Fruit fly (Drosophila melanogaster): Measurements from ENCODE around the gene CG2116.

CG2116 gene

DNA sequence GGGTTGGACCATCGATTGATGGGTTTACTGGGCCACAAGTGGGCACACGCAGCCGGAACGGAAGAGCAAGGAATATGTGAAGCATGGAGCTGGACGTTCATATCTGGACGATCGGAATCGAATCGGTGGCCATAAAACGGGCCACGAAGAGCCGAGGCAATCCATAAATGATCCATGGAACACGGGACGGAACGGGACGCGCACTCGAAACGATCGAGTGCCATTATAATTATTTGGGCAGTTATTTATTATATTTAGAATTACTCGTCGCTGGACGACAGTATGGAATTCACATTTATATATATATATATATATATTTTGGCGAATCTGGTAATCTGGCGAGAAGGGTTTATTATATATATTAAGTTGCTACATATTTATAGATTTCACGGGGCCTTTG is 21.7 kb upstream of the CG2116 start:
- TF ChIP-seq CG8478 (optimal IDR thresholded peaks at IDR 0.05): no peak
- no peak for TF ChIP-seq CTCF (optimal IDR thresholded peaks at IDR 0.05)

DNA sequence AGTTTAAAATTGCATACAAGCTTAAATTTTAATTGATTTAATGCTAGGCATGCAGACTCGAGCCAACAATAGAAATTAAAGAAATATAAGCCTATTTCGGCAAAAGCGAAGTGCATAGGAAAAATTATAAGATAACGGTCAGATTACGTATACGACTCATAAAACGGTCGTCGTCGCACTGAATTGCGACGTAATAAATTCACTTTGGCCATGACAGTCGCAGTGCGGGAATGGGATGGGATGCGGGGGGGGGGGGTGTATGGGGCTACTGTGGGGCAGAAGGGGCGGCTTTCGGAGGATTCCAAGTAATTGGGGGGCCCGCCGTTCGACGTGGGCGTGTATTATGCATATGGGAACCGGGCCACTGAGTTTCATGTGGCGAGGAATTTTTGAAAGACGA is 18.6 kb upstream of the CG2116 start:
- no peak for TF ChIP-seq CG8478 (optimal IDR thresholded peaks at IDR 0.05)
- TF ChIP-seq CTCF (optimal IDR thresholded peaks at IDR 0.05): no peak

DNA sequence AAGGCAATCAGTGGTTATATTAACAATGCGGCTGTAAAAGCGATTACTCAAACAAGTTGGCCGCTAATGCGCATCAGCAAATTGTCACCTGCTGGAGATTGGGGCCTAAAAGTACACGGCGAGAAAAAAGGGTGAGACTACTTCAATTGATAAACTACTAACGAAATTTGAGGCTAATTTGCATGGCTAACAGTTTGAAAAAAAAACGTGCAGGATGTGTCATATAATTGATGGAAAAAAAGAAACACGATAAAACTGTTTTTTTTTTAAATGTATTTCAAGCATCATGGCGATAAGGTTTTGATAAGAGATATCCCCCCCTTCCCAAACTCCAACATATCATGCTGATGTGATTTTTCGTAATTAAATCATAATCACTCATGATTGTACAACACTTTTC is 16.9 kb upstream of the CG2116 start:
- no peak for TF ChIP-seq CTCF (optimal IDR thresholded peaks at IDR 0.05)
- TF ChIP-seq CG8478 (optimal IDR thresholded peaks at IDR 0.05): no peak

DNA sequence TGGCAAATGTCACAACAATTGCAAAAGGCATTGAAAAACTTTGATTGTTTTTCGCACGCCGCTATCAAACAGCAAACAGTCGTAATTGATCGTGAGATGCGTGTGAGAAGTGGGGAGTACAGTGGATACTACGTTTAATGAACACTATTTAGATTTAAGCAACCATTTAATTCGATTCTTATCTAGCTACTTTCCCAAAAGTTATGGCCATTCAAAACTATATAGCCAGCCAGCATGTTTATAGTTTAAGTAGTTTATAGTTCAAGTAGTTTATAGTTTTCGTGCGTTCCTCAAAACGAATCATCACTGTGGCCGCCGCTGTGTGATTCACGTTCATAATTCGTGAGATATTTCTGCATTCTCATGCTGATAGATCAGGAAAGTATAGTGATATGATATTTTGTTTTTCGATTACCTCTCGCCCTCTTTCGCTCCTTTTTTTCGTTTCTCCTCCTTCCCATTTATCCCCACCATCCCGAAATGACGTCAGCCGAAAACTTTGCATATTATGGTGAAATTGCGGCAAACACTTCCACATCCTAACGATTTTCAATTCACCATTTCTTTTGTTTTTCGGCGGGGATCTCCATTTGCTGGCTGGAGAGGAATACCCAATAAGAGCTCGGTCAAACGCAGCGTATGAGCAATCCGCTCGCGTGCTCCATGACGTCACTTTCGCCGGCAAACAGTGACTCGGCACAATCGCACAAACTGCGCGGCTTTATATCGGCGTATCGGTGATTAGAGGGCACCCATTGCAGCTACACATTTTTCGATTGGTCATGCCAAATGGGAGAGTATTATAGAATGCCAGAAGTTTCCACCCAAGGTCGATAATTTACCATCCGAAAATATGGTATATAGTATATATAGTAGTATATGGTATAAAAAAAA is 16.0 kb upstream of the CG2116 start:
- no peak for TF ChIP-seq CTCF (optimal IDR thresholded peaks at IDR 0.05)
- TF ChIP-seq CG8478 (optimal IDR thresholded peaks at IDR 0.05): no peak

DNA sequence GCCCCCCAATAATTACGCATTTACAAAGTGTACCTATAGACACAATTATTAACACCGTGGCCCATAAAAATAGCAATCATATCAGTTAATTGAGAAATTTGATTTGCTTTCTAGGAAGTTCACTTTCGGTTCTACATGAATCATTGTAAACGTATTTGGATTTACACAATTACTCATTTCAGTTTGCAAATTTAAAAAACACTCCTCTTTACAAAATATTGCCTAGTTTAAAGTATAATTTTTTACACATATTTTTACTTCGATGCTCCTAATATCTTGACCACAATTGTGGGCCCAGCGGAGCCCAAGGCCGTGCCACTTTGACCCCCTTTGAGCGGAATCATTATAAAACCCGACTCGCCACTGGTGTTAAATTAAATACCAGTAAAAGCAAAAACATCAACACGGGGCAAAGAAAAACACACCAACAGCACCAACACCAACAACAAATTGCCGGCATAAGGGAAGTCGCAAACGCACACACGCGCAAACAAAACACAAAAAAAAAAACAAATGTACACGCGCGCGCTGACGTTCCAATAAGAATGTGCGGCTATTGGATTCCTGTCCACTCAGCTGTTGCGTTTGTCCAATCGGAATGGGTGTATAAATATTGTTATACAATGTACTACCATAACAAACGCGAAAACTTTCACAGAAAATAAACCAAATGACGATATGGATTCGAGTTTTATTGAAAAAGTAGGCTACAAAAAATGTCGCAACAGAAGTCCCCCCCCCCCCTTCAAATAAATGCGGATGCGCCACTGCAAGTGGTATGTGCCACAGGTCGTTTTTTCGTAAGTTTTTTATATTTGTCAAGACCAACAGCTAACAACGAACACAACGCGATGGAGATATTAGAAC is 14.9 kb upstream of the CG2116 start:
- TF ChIP-seq CG8478 (optimal IDR thresholded peaks at IDR 0.05): no peak
- no peak for TF ChIP-seq CTCF (optimal IDR thresholded peaks at IDR 0.05)

DNA sequence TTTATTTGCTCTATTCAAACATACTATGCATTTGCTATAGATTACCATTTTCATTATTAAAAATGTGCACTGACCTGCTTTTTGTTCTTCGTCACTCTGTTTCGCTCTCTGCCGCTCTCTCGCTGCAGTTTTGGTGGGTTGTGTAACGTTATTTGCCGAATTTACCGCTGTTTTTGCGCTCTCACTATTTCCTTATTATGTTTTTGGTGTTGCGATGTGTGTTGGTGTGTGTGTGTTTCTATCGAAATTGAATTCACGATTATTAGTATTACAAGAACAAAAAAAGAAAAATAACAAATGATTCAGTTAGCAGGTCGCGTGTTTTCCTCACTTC is 14.3 kb upstream of the CG2116 start:
- TF ChIP-seq CG8478 (optimal IDR thresholded peaks at IDR 0.05) (no peak), CTCF (optimal IDR thresholded peaks at IDR 0.05) (no peak)

DNA sequence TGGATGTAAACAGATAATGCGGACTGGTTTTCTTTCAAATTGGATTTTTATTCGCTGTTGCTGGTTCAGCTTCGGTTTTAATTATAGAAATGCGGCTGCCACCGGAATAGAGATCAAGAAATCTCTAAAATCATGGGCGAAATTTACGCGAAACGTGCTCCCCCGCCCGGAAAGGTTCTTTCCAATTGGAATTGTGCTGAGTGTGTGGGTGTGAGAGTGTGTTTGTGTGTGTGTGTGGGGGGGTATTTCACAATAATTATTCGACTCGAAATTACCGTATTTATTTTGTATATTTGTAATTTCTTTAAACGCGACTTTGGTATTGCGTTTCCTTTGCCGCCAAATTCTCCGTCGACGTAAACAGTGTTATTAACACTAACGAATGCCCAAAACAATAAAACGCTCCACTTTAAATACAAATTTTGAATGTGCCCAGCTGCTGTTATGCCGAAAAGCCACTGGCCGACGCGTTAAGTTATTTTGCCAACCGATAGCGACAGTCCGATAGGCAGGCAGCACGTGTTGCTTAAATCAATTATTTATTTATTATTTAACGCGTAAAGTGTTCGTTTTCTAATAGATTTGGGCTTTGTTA is 13.8 kb upstream of the CG2116 start, which contains the start of gene Gclc:
Gene Gclc (minus strand): TSS at position 431 of the 595 bp plus-strand sequence.
- TF ChIP-seq CTCF (optimal IDR thresholded peaks at IDR 0.05) (no peak), CG8478 (optimal IDR thresholded peaks at IDR 0.05) (no peak)

DNA sequence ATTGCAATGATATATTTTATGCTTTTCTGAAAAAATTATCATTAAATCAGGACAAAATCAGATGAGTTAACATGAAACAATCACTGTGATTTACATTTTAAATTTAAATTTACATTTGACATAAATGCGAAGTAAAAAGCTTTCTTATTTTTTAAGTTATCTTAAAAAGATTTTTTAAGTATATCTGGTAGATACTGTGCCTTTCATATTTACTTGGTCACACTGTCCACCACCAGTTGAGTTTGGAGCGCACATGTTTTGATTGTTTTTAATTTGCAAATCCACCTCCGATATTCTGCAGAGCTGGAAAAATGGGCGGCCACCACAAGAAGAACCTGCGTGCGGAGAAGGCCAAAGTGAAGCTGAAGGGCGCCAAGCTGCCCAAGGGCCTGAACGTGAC is 12.8 kb upstream of the CG2116 start, which contains the start of gene CG1575:
Gene CG1575 (plus strand): TSS at position 200 of the 400 bp plus-strand sequence.
- TF ChIP-seq CTCF (optimal IDR thresholded peaks at IDR 0.05) (no peak), CG8478 (optimal IDR thresholded peaks at IDR 0.05) (no peak)

DNA sequence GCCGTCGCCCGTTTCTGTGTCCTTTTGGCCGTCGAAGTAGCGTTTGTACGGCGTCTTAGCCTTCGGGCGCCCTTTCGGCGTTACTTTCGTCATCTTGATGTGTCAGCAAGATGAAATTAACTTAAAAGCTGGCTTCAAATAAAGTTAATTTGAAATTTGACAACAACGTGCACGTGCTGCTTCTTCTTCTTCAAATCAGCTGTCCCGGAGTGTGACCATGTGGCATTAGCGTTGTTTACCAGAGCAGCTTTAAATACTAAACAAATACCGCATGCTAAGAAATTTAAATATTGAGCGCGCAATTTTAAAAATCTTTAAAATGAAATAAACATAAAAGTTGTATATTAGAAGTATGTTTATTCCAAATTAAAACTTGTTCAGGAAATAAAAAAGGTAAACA is 8.7 kb upstream of the CG2116 start, which contains the start of gene CG2260:
Gene CG2260 (minus strand): TSS at position 209 of the 400 bp plus-strand sequence.
- TF ChIP-seq CTCF (optimal IDR thresholded peaks at IDR 0.05) (no peak), CG8478 (optimal IDR thresholded peaks at IDR 0.05) (no peak)

DNA sequence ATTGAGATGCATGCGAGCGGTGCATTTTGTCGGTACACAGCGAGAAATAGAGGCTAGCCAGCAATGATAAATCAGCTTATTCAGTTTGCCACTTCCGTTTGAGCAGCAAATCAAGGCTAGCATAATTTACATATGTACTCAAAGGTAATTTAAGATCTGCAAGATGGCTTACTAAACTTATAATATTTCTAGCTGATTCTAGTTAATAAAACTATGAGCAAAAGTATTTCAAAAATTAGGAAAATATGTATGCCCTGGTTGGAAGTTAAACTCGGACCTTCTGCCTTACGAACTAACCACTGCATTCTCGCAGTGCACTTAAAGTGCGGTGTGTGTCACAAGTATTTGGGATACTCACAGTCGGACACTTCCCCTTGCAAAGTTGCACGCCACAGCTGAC is 6.8 kb upstream of the CG2116 start:
- TF ChIP-seq CG8478 (optimal IDR thresholded peaks at IDR 0.05): no peak
- TF ChIP-seq CTCF (optimal IDR thresholded peaks at IDR 0.05): no peak

DNA sequence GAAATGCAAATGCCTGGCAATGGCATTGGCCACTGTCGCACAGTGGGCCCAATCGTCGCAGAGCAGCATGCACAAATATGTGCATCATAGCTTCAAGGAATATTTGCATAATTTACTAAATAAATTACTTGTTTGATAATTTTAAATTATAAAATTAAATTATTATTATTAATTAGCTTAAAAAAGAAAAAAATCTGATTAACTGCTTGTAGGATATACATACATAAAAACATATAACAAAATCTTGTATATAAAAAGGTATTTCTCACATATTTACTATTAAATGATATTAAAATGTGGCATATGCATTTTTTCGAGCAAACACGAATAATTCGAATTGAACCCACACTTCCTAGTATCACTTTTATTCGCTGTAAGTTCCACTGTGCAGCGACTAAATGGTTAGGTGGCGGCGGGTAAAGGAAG is 4.4 kb upstream of the CG2116 start:
- TF ChIP-seq CTCF (optimal IDR thresholded peaks at IDR 0.05) (no peak), CG8478 (optimal IDR thresholded peaks at IDR 0.05) (no peak)

DNA sequence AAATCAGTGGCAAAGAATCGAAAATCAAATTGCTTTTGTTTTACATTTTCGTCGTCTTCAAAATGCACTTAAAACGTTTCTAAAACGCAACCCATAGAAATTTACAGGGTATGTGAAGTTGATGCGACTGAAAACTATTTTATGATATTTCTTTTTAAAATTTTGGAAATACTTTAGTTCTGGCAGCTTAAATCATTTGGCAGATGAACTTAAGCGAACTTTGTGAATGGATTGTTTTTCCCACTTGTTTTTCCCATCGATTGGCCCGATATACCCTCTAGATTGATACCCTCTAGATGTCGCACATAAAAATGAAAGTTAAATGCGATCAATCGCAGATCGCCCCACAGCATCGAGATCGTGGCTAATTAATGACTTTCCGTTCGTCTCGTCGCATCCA is 3.5 kb upstream of the CG2116 start:
- TF ChIP-seq CTCF (optimal IDR thresholded peaks at IDR 0.05) (no peak), CG8478 (optimal IDR thresholded peaks at IDR 0.05) (no peak)

DNA sequence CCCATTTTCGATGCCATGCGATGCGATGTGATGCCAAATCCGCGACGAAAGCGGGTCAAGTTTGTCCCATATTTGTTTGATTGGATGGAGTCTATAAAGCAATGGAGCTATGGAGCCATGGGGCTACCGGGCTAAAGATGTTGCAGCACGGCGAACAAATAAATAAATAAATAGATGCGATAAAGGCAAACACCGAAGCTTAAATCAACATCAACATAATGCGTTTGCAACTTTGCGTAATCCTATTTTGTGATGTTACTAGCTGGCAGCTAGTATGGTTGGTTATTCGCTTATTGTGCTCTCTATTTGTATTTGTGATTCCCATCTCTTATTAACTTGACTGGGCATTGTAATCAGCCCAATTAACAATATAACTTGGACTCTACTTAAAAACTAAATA is 1.5 kb upstream of the CG2116 start:
- no peak for TF ChIP-seq CG8478 (optimal IDR thresholded peaks at IDR 0.05)
- TF ChIP-seq CTCF (optimal IDR thresholded peaks at IDR 0.05): no peak

DNA sequence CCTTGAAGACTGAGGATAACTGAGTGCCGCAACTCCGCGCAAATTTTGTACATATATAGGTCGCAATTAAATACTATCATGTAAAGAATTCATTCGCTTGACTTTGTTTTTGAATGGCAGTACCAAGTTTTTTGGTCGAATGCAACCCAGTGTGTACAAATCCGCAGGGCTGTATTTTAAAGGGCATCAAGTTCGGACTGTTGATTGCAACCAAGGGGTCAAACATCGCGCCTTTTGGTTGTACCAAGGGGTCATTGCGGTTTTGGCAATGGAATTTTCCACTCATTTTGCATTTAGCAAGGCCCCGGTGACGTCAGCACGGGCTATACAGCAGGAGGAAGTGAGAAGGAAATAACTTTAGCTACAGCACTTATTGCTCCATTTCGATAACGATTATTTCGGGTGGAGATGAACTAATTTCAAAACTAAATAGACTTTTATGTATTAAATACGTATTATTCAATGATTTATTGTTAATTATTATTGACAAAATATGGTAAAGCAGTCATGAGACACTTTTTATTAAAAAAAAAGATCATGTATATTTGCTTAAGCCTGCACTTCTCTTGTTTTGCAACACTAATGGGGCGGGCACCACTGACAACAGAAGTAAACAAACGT is 2.2 kb downstream of the CG2116 start, which contains the start of gene CG10958:
Gene CG10958 (plus strand): TSS at position 593 of the 621 bp plus-strand sequence.
- TF ChIP-seq CG8478 (optimal IDR thresholded peaks at IDR 0.05) (no peak), CTCF (optimal IDR thresholded peaks at IDR 0.05) (no peak)

DNA sequence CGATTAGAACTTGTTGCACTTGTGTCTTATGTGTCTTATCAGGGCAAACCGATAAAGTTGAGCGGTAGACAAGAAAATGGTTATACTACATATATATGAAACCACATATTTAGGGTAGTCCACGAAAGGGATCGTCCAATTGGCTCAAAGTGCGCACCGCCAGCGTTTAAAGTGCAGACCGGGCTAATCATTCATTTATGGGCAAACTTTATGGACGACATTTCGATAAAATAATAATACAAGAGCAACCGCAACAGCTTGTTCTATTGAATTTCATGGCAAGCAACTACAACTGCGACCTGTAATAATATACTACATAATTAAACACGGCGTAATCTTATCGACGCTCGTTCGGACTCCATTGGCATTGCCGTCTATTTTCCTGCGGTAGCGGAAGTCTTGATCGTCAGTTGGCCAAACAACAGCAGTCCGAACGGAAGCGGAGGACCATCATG is 5.8 kb downstream of the CG2116 start, which contains the start of the genes cyr and CG2120:
Gene cyr (minus strand): TSS at position 294 of the 455 bp plus-strand sequence.
Gene CG2120 (plus strand): TSS at position 405 of the 455 bp plus-strand sequence.
- TF ChIP-seq CG8478 (optimal IDR thresholded peaks at IDR 0.05) (no peak), CTCF (optimal IDR thresholded peaks at IDR 0.05) (no peak)

Measured in S2 (cell line).